Worm (Caenorhabditis elegans) whole organism, L1 larva: ENCODE measurements around the gene ZK381.8.

Experiments
- C16A3.4 ChIP-seq: fragments of 150-350 bp; optimal IDR thresholded peaks from 2 replicates; lab custom pipeline; 2014; ENCODE audit warnings: missing biosample characterization, missing genetic modification characterization
- C34B4.2 ChIP-seq: sonication (generic microtip); optimal IDR thresholded peaks from 2 replicates; lab custom pipeline; 2017; ENCODE audit warnings: mild to moderate bottlenecking, missing genetic modification characterization, missing compliant biosample characterization
- ama-1 ChIP-seq: fragments of 150-350 bp; optimal IDR thresholded peaks from 2 replicates; lab custom pipeline; 2014
- blmp-1 ChIP-seq: fragments of 150-350 bp; optimal IDR thresholded peaks from 2 replicates; lab custom pipeline; 2014; ENCODE audit warnings: missing biosample characterization, missing genetic modification characterization
- dpl-1 ChIP-seq, 3 experiments: fragments of 150-350 bp in 2 of 3; sonication (generic microtip) in 1 of 3; optimal IDR thresholded peaks; 2 replicates each; lab custom pipeline; 2014 to 2017; ENCODE audit warnings: missing biosample characterization in 3 of 3, missing genetic modification characterization in 3 of 3, missing genetic modification reagents in 3 of 3
- dsc-1 ChIP-seq: sonication (generic microtip); optimal IDR thresholded peaks from 2 replicates; lab custom pipeline; 2016; ENCODE audit warnings: mild to moderate bottlenecking, missing genetic modification characterization, missing compliant biosample characterization
- efl-3 ChIP-seq: fragments of 200-800 bp; sonication (Bioruptor generic); optimal IDR thresholded peaks from 2 replicates; lab custom pipeline; 2018; ENCODE audit warnings: mild to moderate bottlenecking, missing genetic modification characterization, missing compliant biosample characterization
- egl-27 ChIP-seq, 2 experiments: fragments of 150-350 bp in 1 of 2; sonication (generic microtip); optimal IDR thresholded peaks; 3 replicates each; lab custom pipeline; 2017 to 2018; ENCODE audit warnings: missing biosample characterization in 2 of 2, missing genetic modification characterization in 2 of 2, missing genetic modification reagents in 2 of 2
- elt-2 ChIP-seq: sonication (generic microtip); optimal IDR thresholded peaks from 2 replicates; lab custom pipeline; 2016; ENCODE audit warnings: missing genetic modification characterization, mild to moderate bottlenecking, inconsistent platforms, missing compliant biosample characterization, missing genetic modification reagents
- elt-3 ChIP-seq, 6 experiments: fragments of 150-350 bp in 1 of 6; sonication (generic microtip); optimal IDR thresholded peaks; 2 replicates each; lab custom pipeline; 2017 to 2018; ENCODE audit warnings: missing biosample characterization in 6 of 6, missing genetic modification characterization in 6 of 6, inconsistent platforms in 1 of 6
- fkh-8 ChIP-seq: sonication (generic microtip); optimal IDR thresholded peaks from 2 replicates; lab custom pipeline; 2016; ENCODE audit warnings: mild to moderate bottlenecking, missing genetic modification characterization, missing compliant biosample characterization
- jun-1 ChIP-seq: fragments of 150-350 bp; optimal IDR thresholded peaks from 2 replicates; lab custom pipeline; 2014; ENCODE audit warnings: missing biosample characterization, missing genetic modification reagents, missing genetic modification characterization
- lin-14 ChIP-seq: fragments of 200-800 bp; sonication (Bioruptor generic); optimal IDR thresholded peaks from 2 replicates; lab custom pipeline; 2018; ENCODE audit warnings: mild to moderate bottlenecking, missing genetic modification characterization, moderate library complexity, missing compliant biosample characterization
- lin-35 ChIP-seq, 2 experiments: fragments of 150-350 bp; optimal IDR thresholded peaks; 2 replicates each; lab custom pipeline; 2014; ENCODE audit warnings: missing biosample characterization in 2 of 2, missing genetic modification characterization in 2 of 2, missing genetic modification reagents in 2 of 2
- lin-39 ChIP-seq: fragments of 150-350 bp; optimal IDR thresholded peaks from 2 replicates; lab custom pipeline; 2014; ENCODE audit warnings: missing biosample characterization, missing genetic modification reagents, missing genetic modification characterization
- lsy-2 ChIP-seq, 2 experiments: fragments of 150-350 bp; optimal IDR thresholded peaks; 2 replicates each; lab custom pipeline; 2014; ENCODE audit warnings: missing biosample characterization in 2 of 2, missing genetic modification characterization in 2 of 2
- mdl-1 ChIP-seq, 2 experiments: fragments of 150-350 bp; optimal IDR thresholded peaks; 2 replicates each; lab custom pipeline; 2014 to 2017; ENCODE audit warnings: missing biosample characterization in 2 of 2, missing genetic modification characterization in 2 of 2, inconsistent platforms in 1 of 2
- mep-1 ChIP-seq: fragments of 150-350 bp; optimal IDR thresholded peaks from 2 replicates; lab custom pipeline; 2014; ENCODE audit warnings: missing biosample characterization, missing genetic modification characterization
- nhr-28 ChIP-seq: fragments of 150-350 bp; optimal IDR thresholded peaks from 2 replicates; lab custom pipeline; 2014; ENCODE audit warnings: missing biosample characterization, missing genetic modification characterization
- nhr-71 ChIP-seq: sonication (generic microtip); optimal IDR thresholded peaks from 2 replicates; lab custom pipeline; 2016; ENCODE audit warnings: mild to moderate bottlenecking, missing genetic modification characterization, moderate library complexity, missing compliant biosample characterization
- nhr-85 ChIP-seq: sonication (generic microtip); peaks from one replicate; lab custom pipeline; 2016; ENCODE audit warnings: missing genetic modification characterization, inconsistent platforms, missing compliant biosample characterization
- pag-3 ChIP-seq: sonication (generic microtip); optimal IDR thresholded peaks from 2 replicates; lab custom pipeline; 2017; ENCODE audit warnings: missing genetic modification characterization, mild to moderate bottlenecking, missing compliant biosample characterization, antibody characterized with exemption, borderline replicate concordance; ENCODE audit not compliant: insufficient read depth
- rnt-1 ChIP-seq: sonication (generic microtip); optimal IDR thresholded peaks from 2 replicates; lab custom pipeline; 2016; ENCODE audit warnings: mild to moderate bottlenecking, missing genetic modification characterization, moderate library complexity, missing compliant biosample characterization
- snpc-4 ChIP-seq: fragments of 150-350 bp; optimal IDR thresholded peaks from 2 replicates; lab custom pipeline; 2014; ENCODE audit warnings: missing biosample characterization, missing genetic modification characterization
- snu-23 ChIP-seq: sonication (generic microtip); optimal IDR thresholded peaks from 2 replicates; lab custom pipeline; 2016; ENCODE audit warnings: missing genetic modification characterization, missing compliant biosample characterization
- sox-4 ChIP-seq: sonication (generic microtip); optimal IDR thresholded peaks from 2 replicates; lab custom pipeline; 2016; ENCODE audit warnings: missing genetic modification characterization, missing compliant biosample characterization
- swsn-7 ChIP-seq: sonication (generic microtip); optimal IDR thresholded peaks from 2 replicates; lab custom pipeline; 2016; ENCODE audit warnings: missing genetic modification characterization, missing compliant biosample characterization
- tbx-2 ChIP-seq: sonication (generic microtip); optimal IDR thresholded peaks from 2 replicates; lab custom pipeline; 2016; ENCODE audit warnings: missing genetic modification characterization, missing compliant biosample characterization
- tlp-1 ChIP-seq: fragments of 150-350 bp; optimal IDR thresholded peaks from 2 replicates; lab custom pipeline; 2014; ENCODE audit warnings: missing biosample characterization, missing genetic modification characterization
- vab-15 ChIP-seq: sonication (generic microtip); optimal IDR thresholded peaks from 2 replicates; lab custom pipeline; 2017; ENCODE audit warnings: missing genotype, mild to moderate bottlenecking, missing genetic modification characterization, missing compliant biosample characterization
- xbp-1 ChIP-seq: sonication (generic microtip); optimal IDR thresholded peaks from 2 replicates; lab custom pipeline; 2016; ENCODE audit warnings: missing genetic modification characterization, missing compliant biosample characterization
- ztf-11 ChIP-seq, 2 experiments: sonication (generic microtip); optimal IDR thresholded peaks; 2 replicates each; lab custom pipeline; 2016 to 2017; ENCODE audit warnings: missing genetic modification characterization in 2 of 2, missing biosample characterization in 1 of 2, missing compliant biosample characterization in 1 of 2
- ztf-4 ChIP-seq: fragments of 150-350 bp; optimal IDR thresholded peaks from 2 replicates; lab custom pipeline; 2014; ENCODE audit warnings: missing biosample characterization, missing genetic modification characterization

ZK381.8 gene

ce11 chrIV:7016502-7016901, 46.3 kb upstream of the ZK381.8 start (continued):
- no peak for TF ChIP-seq vab-15
- peak; percentile 45 for TF ChIP-seq dsc-1
- peak; percentile 62 for TF ChIP-seq fkh-8 (tag; lab: Kevin White, UChicago)
- peak; percentile 30 for TF ChIP-seq elt-2 (tag; lab: Kevin White, UChicago)
- TF ChIP-seq dpl-1 (GFP tag; optimal IDR thresholded peaks at IDR 0.05; lab: Kevin White, UChicago), result peak; percentile 19 to 34 (median 20)
- TF ChIP-seq lin-35 (GFP tag; optimal IDR thresholded peaks at IDR 0.05; lab: Kevin White, UChicago), result peak; percentile 27 to 44
- TF ChIP-seq lin-39 (tag; lab: Kevin White, UChicago), result no peak
- peak; percentile 86 for TF ChIP-seq lin-14 (GFP tag; lab: Kevin White, UChicago)
- TF ChIP-seq mdl-1 (tag; optimal IDR thresholded peaks at IDR 0.05; lab: Kevin White, UChicago), result peak in 1 of 2 experiments; percentile 32
- TF ChIP-seq nhr-85 (tag; lab: Kevin White, UChicago), result peak; percentile 83
- peak; percentile 35 for TF ChIP-seq blmp-1 (tag; lab: Kevin White, UChicago)
- TF ChIP-seq elt-3 (tag; optimal IDR thresholded peaks at IDR 0.05; lab: Kevin White, UChicago), result peak in 1 of 6 experiments; percentile 44
- TF ChIP-seq rnt-1 (tag; lab: Kevin White, UChicago), result no peak
- TF ChIP-seq ztf-4 (tag; lab: Kevin White, UChicago), result peak; percentile 10
- TF ChIP-seq snpc-4, result peak; percentile 12
- TF ChIP-seq snu-23, result peak; percentile 60
- peak; percentile 49 for TF ChIP-seq jun-1 (tag; lab: Kevin White, UChicago)
- TF ChIP-seq ztf-11 (tag; optimal IDR thresholded peaks at IDR 0.05; lab: Kevin White, UChicago), result no peak
- no peak for TF ChIP-seq nhr-28 (tag; lab: Kevin White, UChicago)
- peak; percentile 40 for TF ChIP-seq tbx-2 (tag; lab: Kevin White, UChicago)
- TF ChIP-seq swsn-7, result peak; percentile 48
- TF ChIP-seq nhr-71, result peak; percentile 67
- TF ChIP-seq lsy-2 (tag; optimal IDR thresholded peaks at IDR 0.05; lab: Kevin White, UChicago), result peak; percentile 41 to 62

ce11 chrIV:7012731-7013445, 42.7 kb upstream of the ZK381.8 start:
- TF ChIP-seq sox-4 (tag; lab: Kevin White, UChicago), result no peak
- no peak for TF ChIP-seq xbp-1 (tag; lab: Kevin White, UChicago)
- no peak for TF ChIP-seq snpc-4
- no peak for TF ChIP-seq ztf-11 (tag; optimal IDR thresholded peaks at IDR 0.05; lab: Kevin White, UChicago)
- TF ChIP-seq lsy-2 (tag; optimal IDR thresholded peaks at IDR 0.05; lab: Kevin White, UChicago), result peak in 1 of 2 experiments; percentile 51
- TF ChIP-seq mep-1 (tag; lab: Kevin White, UChicago), result peak; percentile 35
- peak in 1 of 2 experiments; percentile 36 for TF ChIP-seq lin-35 (GFP tag; optimal IDR thresholded peaks at IDR 0.05; lab: Kevin White, UChicago)
- no peak for TF ChIP-seq C34B4.2 (tag; lab: Kevin White, UChicago)
- peak; percentile 24 for TF ChIP-seq C16A3.4
- peak in 1 of 3 experiments; percentile 47 for TF ChIP-seq dpl-1 (GFP tag; optimal IDR thresholded peaks at IDR 0.05; lab: Kevin White, UChicago)
- TF ChIP-seq blmp-1 (tag; lab: Kevin White, UChicago), result peak; percentile 11
- TF ChIP-seq pag-3 (tag; lab: Kevin White, UChicago), result no peak
- TF ChIP-seq lin-14 (GFP tag; lab: Kevin White, UChicago), result peak; percentile 38

- TF ChIP-seq tlp-1 (tag; lab: Kevin White, UChicago) (no peak), egl-27 (tag; optimal IDR thresholded peaks at IDR 0.05; lab: Kevin White, UChicago) (no peak), pag-3 (tag; lab: Kevin White, UChicago) (no peak), ama-1 (lab: Kevin White, UChicago) (no peak)
- TF ChIP-seq, all 84 proteins: peak for 0
These were observed 42.0 kb upstream of the ZK381.8 start for ce11 chrIV:7012214-7012613.

DNA sequence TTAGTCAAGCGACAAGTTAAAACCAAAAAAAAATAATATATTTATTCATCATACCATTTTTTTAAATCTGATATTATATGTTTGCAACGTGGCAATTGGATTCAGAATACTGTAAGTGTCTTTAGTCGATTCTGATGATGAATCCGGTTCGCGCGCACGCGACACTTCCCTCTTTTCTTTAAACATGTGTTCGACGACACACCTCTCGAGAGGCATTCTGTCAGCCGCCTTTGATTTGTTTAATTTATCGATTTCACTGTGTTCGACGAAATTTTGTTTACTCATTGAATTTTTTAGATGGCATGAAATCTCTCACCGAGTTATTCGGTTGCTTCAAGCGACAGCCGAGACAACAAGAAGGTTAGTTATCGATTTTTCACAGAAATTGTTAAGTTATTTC, 41.6 kb upstream of the ZK381.8 start, which contains the start of gene trxr-1:
trxr-1 (plus strand) TSS at position 227 of the 400 bp plus-strand sequence.
- TF ChIP-seq efl-3 (no peak), pag-3 (tag; lab: Kevin White, UChicago) (no peak), lin-14 (GFP tag; lab: Kevin White, UChicago) (peak; percentile 11), swsn-7 (no peak)
